Worm (Caenorhabditis elegans) whole organism, late embryonic: Measurements from ENCODE around the gene T26E4.3.

ENCODE experiments used
- C08G9.2 ChIP-seq: sonication (generic microtip); optimal IDR thresholded peaks from 2 replicates; lab custom pipeline; 2016; ENCODE audit warnings: mild to moderate bottlenecking, missing genetic modification characterization, moderate library complexity, missing compliant biosample characterization
- K02D7.2 ChIP-seq: sonication (generic microtip); optimal IDR thresholded peaks from 2 replicates; lab custom pipeline; 2017; ENCODE audit warnings: mild to moderate bottlenecking, missing genetic modification characterization, missing compliant biosample characterization
- K09A11.1 ChIP-seq: sonication (generic microtip); optimal IDR thresholded peaks from 2 replicates; lab custom pipeline; 2017; ENCODE audit warnings: antibody characterized with exemption, mild to moderate bottlenecking, missing genetic modification characterization, missing compliant biosample characterization; ENCODE audit not compliant: insufficient read depth
- Y22D7AL.16 ChIP-seq: sonication (generic microtip); optimal IDR thresholded peaks from 2 replicates; lab custom pipeline; 2016; ENCODE audit warnings: missing genetic modification characterization, missing compliant biosample characterization
- ahr-1 ChIP-seq: sonication (generic microtip); optimal IDR thresholded peaks from 2 replicates; lab custom pipeline; 2016; ENCODE audit warnings: missing genetic modification characterization, missing compliant biosample characterization
- ama-1 ChIP-seq: fragments of 150-350 bp; optimal IDR thresholded peaks from 2 replicates; lab custom pipeline; 2014
- ceh-24 ChIP-seq: sonication (generic microtip); optimal IDR thresholded peaks from 2 replicates; lab custom pipeline; 2016; ENCODE audit warnings: mild to moderate bottlenecking, missing genetic modification characterization, missing compliant biosample characterization
- ceh-30 ChIP-seq: fragments of 150-350 bp; optimal IDR thresholded peaks from 2 replicates; lab custom pipeline; 2014; ENCODE audit warnings: missing biosample characterization, missing genetic modification characterization
- ceh-31 ChIP-seq: sonication (generic microtip); optimal IDR thresholded peaks from 2 replicates; lab custom pipeline; 2016; ENCODE audit warnings: missing genetic modification characterization, missing compliant biosample characterization
- ceh-34 ChIP-seq: sonication (generic microtip); optimal IDR thresholded peaks from 2 replicates; lab custom pipeline; 2016; ENCODE audit warnings: mild to moderate bottlenecking, missing genetic modification characterization, missing compliant biosample characterization
- ceh-45 ChIP-seq: fragments of 200-800 bp; sonication (Bioruptor generic); IDR thresholded peaks from 2 replicates; pipeline ENCODE4 v1.3.6; 2022; ENCODE audit warnings: missing genetic modification reagents, missing genetic modification characterization, missing compliant biosample characterization
- che-1 ChIP-seq: sonication (generic microtip); optimal IDR thresholded peaks from 2 replicates; lab custom pipeline; 2016; ENCODE audit warnings: mild to moderate bottlenecking, missing genetic modification characterization, missing compliant biosample characterization
- dve-1 ChIP-seq: sonication (generic microtip); optimal IDR thresholded peaks from 2 replicates; lab custom pipeline; 2017; ENCODE audit warnings: antibody characterized with exemption, mild to moderate bottlenecking, missing genetic modification characterization, missing compliant biosample characterization
- ets-4 ChIP-seq: sonication (generic microtip); optimal IDR thresholded peaks from 2 replicates; lab custom pipeline; 2016; ENCODE audit warnings: missing genetic modification characterization, missing compliant biosample characterization
- fax-1 ChIP-seq: sonication (generic microtip); optimal IDR thresholded peaks from 2 replicates; lab custom pipeline; 2016; ENCODE audit warnings: missing genotype, missing genetic modification characterization, missing compliant biosample characterization
- fkh-10 ChIP-seq: fragments of 150-350 bp; optimal IDR thresholded peaks from 2 replicates; lab custom pipeline; 2014; ENCODE audit warnings: missing biosample characterization, missing genetic modification reagents, missing genetic modification characterization
- fkh-6 ChIP-seq: sonication (generic microtip); optimal IDR thresholded peaks from 2 replicates; lab custom pipeline; 2016; ENCODE audit warnings: missing genetic modification characterization, missing compliant biosample characterization
- hlh-30 ChIP-seq: sonication (generic microtip); optimal IDR thresholded peaks from 2 replicates; lab custom pipeline; 2017; ENCODE audit warnings: antibody characterized with exemption, missing genetic modification characterization, missing compliant biosample characterization; ENCODE audit not compliant: insufficient read depth
- lim-6 ChIP-seq: sonication (generic microtip); optimal IDR thresholded peaks from 2 replicates; lab custom pipeline; 2016; ENCODE audit warnings: missing genetic modification characterization, missing compliant biosample characterization
- lin-11 ChIP-seq: fragments of 200-800 bp; sonication (Bioruptor generic); optimal IDR thresholded peaks from 2 replicates; lab custom pipeline; 2018; ENCODE audit warnings: mild to moderate bottlenecking, missing genetic modification characterization, missing compliant biosample characterization
- madf-2 ChIP-seq: sonication (generic microtip); optimal IDR thresholded peaks from 2 replicates; lab custom pipeline; 2017; ENCODE audit warnings: missing genetic modification characterization, missing compliant biosample characterization
- mec-3 ChIP-seq: sonication (generic microtip); optimal IDR thresholded peaks from 2 replicates; lab custom pipeline; 2016; ENCODE audit warnings: borderline replicate concordance, missing genetic modification characterization, missing compliant biosample characterization
- nhr-232 ChIP-seq: sonication (generic microtip); optimal IDR thresholded peaks from 2 replicates; lab custom pipeline; 2016; ENCODE audit warnings: missing genetic modification characterization, missing compliant biosample characterization
- pat-9 ChIP-seq: fragments of 200-800 bp; sonication (Bioruptor generic); optimal IDR thresholded peaks from 2 replicates; lab custom pipeline; 2018; ENCODE audit warnings: mild to moderate bottlenecking, missing genetic modification characterization, moderate library complexity, missing compliant biosample characterization
- pha-4 ChIP-seq: fragments of 150-350 bp; optimal IDR thresholded peaks from 2 replicates; lab custom pipeline; 2018; ENCODE audit warnings: missing biosample characterization, missing genetic modification reagents, missing genetic modification characterization
- pqm-1 ChIP-seq: sonication (generic microtip); optimal IDR thresholded peaks from 2 replicates; lab custom pipeline; 2016; ENCODE audit warnings: missing genetic modification characterization, missing compliant biosample characterization
- pros-1 ChIP-seq: fragments of 150-350 bp; optimal IDR thresholded peaks from 2 replicates; lab custom pipeline; 2014; ENCODE audit warnings: missing biosample characterization, missing genetic modification reagents, missing genetic modification characterization
- rnt-1 ChIP-seq: sonication (generic microtip); optimal IDR thresholded peaks from 2 replicates; lab custom pipeline; 2016; ENCODE audit warnings: missing genetic modification characterization, missing compliant biosample characterization
- sox-2 ChIP-seq: fragments of 200-800 bp; sonication (Bioruptor generic); IDR thresholded peaks from 2 replicates; pipeline ENCODE4 v1.3.6; 2022; ENCODE audit warnings: missing genetic modification reagents, missing genetic modification characterization, missing compliant biosample characterization
- syd-9 ChIP-seq: sonication (generic microtip); optimal IDR thresholded peaks from 2 replicates; lab custom pipeline; 2016; ENCODE audit warnings: mild to moderate bottlenecking, missing genetic modification characterization, moderate library complexity, missing compliant biosample characterization
- ttx-3 ChIP-seq: sonication (generic microtip); optimal IDR thresholded peaks from 2 replicates; lab custom pipeline; 2016; ENCODE audit warnings: missing genetic modification reagents, missing genetic modification characterization, missing compliant biosample characterization
- unc-3 ChIP-seq, 2 experiments: fragments of 200-800 bp in 1 of 2; sonication (Bioruptor generic) in 1 of 2; sonication (generic microtip) in 1 of 2; conservative IDR thresholded peaks in 1 of 2; optimal IDR thresholded peaks in 1 of 2; 2 replicates each; pipeline versions ENCODE4 v1.3.6 to Lab custom; 2016 to 2022; ENCODE audit warnings: missing compliant biosample characterization in 2 of 2, missing genetic modification characterization in 2 of 2, missing genetic modification reagents in 1 of 2
- unc-42 ChIP-seq: sonication (generic microtip); optimal IDR thresholded peaks from 2 replicates; lab custom pipeline; 2016; ENCODE audit warnings: missing genotype, missing genetic modification characterization, missing compliant biosample characterization
- unc-55 ChIP-seq: sonication (generic microtip); optimal IDR thresholded peaks from 2 replicates; lab custom pipeline; 2017; ENCODE audit warnings: missing biosample characterization, missing genetic modification reagents, missing genetic modification characterization
- unc-86 ChIP-seq: sonication (generic microtip); optimal IDR thresholded peaks from 2 replicates; lab custom pipeline; 2016; ENCODE audit warnings: missing genetic modification characterization, missing compliant biosample characterization
- zip-5 ChIP-seq: sonication (generic microtip); optimal IDR thresholded peaks from 2 replicates; lab custom pipeline; 2016; ENCODE audit warnings: missing genetic modification characterization, missing compliant biosample characterization
- ztf-16 ChIP-seq: sonication (generic microtip); optimal IDR thresholded peaks from 2 replicates; lab custom pipeline; 2017; ENCODE audit warnings: missing genetic modification characterization, missing compliant biosample characterization

The T26E4.3 gene

DNA sequence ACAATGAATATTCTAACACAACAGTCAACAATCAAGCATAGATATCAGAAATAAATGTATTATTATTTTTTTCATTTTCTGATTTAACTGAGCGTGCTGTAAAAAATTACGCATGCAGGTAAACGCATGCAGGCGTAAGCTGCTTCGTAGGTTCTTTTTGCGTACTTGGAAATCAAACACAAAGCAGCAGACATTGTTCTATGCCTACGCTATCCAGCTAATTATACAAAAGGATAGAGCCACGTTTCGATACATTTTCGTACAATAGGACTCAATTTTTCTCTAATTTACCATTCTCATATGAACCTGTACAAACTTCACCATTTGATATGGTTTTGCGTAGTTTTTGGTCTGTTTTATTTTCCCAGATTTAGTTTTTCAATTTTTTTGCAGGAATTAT, at the start of gene T26E4.3:
Gene T26E4.3 (plus strand): TSS at position 301 of the 400 bp plus-strand sequence.
- TF ChIP-seq lim-6 (tag; lab: Kevin White, UChicago) (no peak), unc-42 (tag; lab: Kevin White, UChicago) (no peak), ttx-3 (tag; lab: Kevin White, UChicago) (no peak), ceh-31 (tag; lab: Kevin White, UChicago) (no peak), unc-55 (GFP tag; lab: Kevin White, UChicago) (no peak), unc-3 (GFP tag; conservative IDR thresholded peaks at IDR 0.05; lab: Robert Waterston, UW) (no peak), unc-3 (tag; optimal IDR thresholded peaks at IDR 0.05; lab: Kevin White, UChicago) (no peak), mec-3 (no peak), rnt-1 (tag; lab: Kevin White, UChicago) (no peak), ztf-16 (tag; lab: Kevin White, UChicago) (no peak), syd-9 (no peak), zip-5 (tag; lab: Kevin White, UChicago) (no peak), hlh-30 (tag; lab: Kevin White, UChicago) (no peak), K09A11.1 (tag; lab: Kevin White, UChicago) (no peak), ama-1 (no peak)

DNA sequence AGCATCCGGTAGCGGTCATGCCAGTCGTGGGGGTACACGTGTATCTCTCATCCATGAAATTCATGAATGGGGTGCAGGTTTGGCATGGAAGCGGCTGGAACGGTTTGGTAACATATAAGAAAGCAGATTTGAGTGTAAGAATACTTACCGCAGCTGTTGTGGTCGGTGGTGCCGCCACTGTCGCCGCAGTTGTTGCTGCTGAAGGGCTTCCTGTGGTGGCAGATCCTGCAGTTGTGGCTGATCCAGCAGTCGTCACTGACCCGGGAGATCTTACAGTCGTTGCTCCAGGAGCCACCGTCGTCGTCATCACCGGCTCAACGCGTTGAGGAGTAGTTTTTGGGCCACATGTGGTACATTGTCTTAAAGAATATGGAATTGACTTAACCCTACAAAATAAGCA, 49.6 kb upstream of the T26E4.3 start:
- TF ChIP-seq fkh-10 (GFP tag; lab: Kevin White, UChicago) (no peak), ceh-45 (no peak), ttx-3 (tag; lab: Kevin White, UChicago) (no peak), rnt-1 (tag; lab: Kevin White, UChicago) (no peak), unc-55 (GFP tag; lab: Kevin White, UChicago) (no peak), sox-2 (GFP tag; lab: Robert Waterston, UW) (no peak), madf-2 (tag; lab: Kevin White, UChicago) (no peak), fkh-6 (tag; lab: Kevin White, UChicago) (no peak), Y22D7AL.16 (no peak), pat-9 (tag; lab: Kevin White, UChicago) (no peak), unc-86 (tag; lab: Kevin White, UChicago) (no peak), C08G9.2 (no peak), lin-11 (tag; lab: Kevin White, UChicago) (no peak), ceh-30 (tag; lab: Kevin White, UChicago) (no peak), fax-1 (tag; lab: Kevin White, UChicago) (no peak), nhr-232 (no peak), dve-1 (tag; lab: Kevin White, UChicago) (no peak), ets-4 (tag; lab: Kevin White, UChicago) (no peak), hlh-30 (tag; lab: Kevin White, UChicago) (no peak), ceh-24 (no peak)

DNA sequence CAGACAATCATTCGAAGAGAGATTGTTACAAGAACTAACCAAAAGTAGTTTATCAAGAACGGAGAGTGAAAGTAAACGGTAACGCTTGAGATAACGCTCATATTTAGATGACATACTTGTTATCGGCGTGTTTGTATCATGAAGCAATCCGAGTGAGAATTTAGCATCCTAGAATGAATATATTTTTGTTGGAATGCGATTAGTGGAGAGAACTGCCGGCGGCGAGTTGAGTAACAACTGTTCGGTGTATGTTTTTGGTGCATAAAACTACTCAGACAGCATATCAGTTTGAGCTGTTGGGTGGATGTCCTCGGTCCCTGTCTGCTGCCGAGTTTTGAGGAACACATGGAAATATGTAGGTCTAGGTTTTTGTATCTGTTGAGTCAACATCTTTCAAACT, 49.0 kb upstream of the T26E4.3 start, which contains the start of gene T23D5.3:
Gene T23D5.3 (minus strand): TSS at position 101 of the 400 bp plus-strand sequence.
- no peak for TF ChIP-seq ceh-34 (tag; lab: Kevin White, UChicago)
- TF ChIP-seq nhr-232, result no peak
- no peak for TF ChIP-seq fkh-10 (GFP tag; lab: Kevin White, UChicago)
- no peak for TF ChIP-seq hlh-30 (tag; lab: Kevin White, UChicago)
- no peak for TF ChIP-seq unc-42 (tag; lab: Kevin White, UChicago)
- TF ChIP-seq K02D7.2 (tag; lab: Kevin White, UChicago), result no peak
- no peak for TF ChIP-seq lim-6 (tag; lab: Kevin White, UChicago)
- no peak for TF ChIP-seq pha-4
- no peak for TF ChIP-seq dve-1 (tag; lab: Kevin White, UChicago)
- TF ChIP-seq ets-4 (tag; lab: Kevin White, UChicago), result no peak
- no peak for TF ChIP-seq pqm-1 (tag; lab: Kevin White, UChicago)
- no peak for TF ChIP-seq ahr-1 (tag; lab: Kevin White, UChicago)
- no peak for TF ChIP-seq che-1 (tag; lab: Kevin White, UChicago)
- no peak for TF ChIP-seq pros-1 (tag; lab: Kevin White, UChicago)
